Comparison of ENCODE assay signal across 4 worm cellular contexts in genomic region chrIII:11392740-11393139, ce11.
TF ChIP-seq lines count a peak whose summit lies in the region.

No protein-coding gene starts in this region.

TF ChIP-seq in whole organism, L1 larva, 84 proteins besides CTCF, POLR2A, EP300 and RAD21:
- TF ChIP-seq pag-3 (tag; optimal IDR thresholded peaks at IDR 0.05; lab: Kevin White, UChicago; ENCODE audit: borderline replicate concordance, insufficient read depth) (no peak), nhr-84 (tag; optimal IDR thresholded peaks at IDR 0.05; lab: Kevin White, UChicago) (no peak), fkh-10 (GFP tag; optimal IDR thresholded peaks at IDR 0.05; lab: Kevin White, UChicago) (no peak), unc-30 (tag; optimal IDR thresholded peaks at IDR 0.05; lab: Kevin White, UChicago) (no peak), nhr-237 (tag; optimal IDR thresholded peaks at IDR 0.05; lab: Kevin White, UChicago) (no peak), unc-86 (tag; optimal IDR thresholded peaks at IDR 0.05; lab: Kevin White, UChicago) (no peak), F16B12.6 (tag; optimal IDR thresholded peaks at IDR 0.05; lab: Kevin White, UChicago) (no peak), ces-1 (GFP tag; optimal IDR thresholded peaks at IDR 0.05; lab: Kevin White, UChicago) (no peak), nhr-85 (tag; lab: Kevin White, UChicago) (peak; percentile 37)

TF ChIP-seq in whole organism, early embryonic, 17 proteins besides CTCF, POLR2A, EP300 and RAD21:
- TF ChIP-seq tra-4 (tag; optimal IDR thresholded peaks at IDR 0.05; lab: Kevin White, UChicago), result no peak
- TF ChIP-seq ceh-36 (tag; optimal IDR thresholded peaks at IDR 0.05; lab: Kevin White, UChicago), result peak; percentile 90

TF ChIP-seq in whole organism, late embryonic, 69 proteins besides CTCF, POLR2A, EP300 and RAD21:
- TF ChIP-seq dve-1 (tag; optimal IDR thresholded peaks at IDR 0.05; lab: Kevin White, UChicago), result peak; percentile 85
- TF ChIP-seq fkh-6 (tag; optimal IDR thresholded peaks at IDR 0.05; lab: Kevin White, UChicago), result no peak
TF ChIP-seq in whole organism, late embryonic: peak in this region for 1.

TF ChIP-seq in whole organism, midembryonic, 9 proteins besides CTCF, POLR2A, EP300 and RAD21:
- TF ChIP-seq ztf-29 (GFP tag; IDR thresholded peaks at IDR 0.05; lab: Robert Waterston, UW), result peak; percentile 11; the same call in 1 of the 2 replicates
- no peak for TF ChIP-seq ref-1 (GFP tag; conservative IDR thresholded peaks at IDR 0.05; lab: Robert Waterston, UW)
- no peak for TF ChIP-seq cog-1 (tag; optimal IDR thresholded peaks at IDR 0.05; lab: Kevin White, UChicago)
- TF ChIP-seq med-1 (GFP tag; optimal IDR thresholded peaks at IDR 0.05; lab: Kevin White, UChicago; ENCODE audit: insufficient read depth), result no peak
TF ChIP-seq in whole organism, midembryonic: peak in this region for 1.
